Fruit fly (Drosophila melanogaster): ENCODE measurements around the gene PolE1.

dm6 chr3R:23303297-23303696, 44.6 kb upstream of the PolE1 start:
- TF ChIP-seq Ets96B (tag; optimal IDR thresholded peaks at IDR 0.05) (no peak), CG6276 (GFP tag; optimal IDR thresholded peaks at IDR 0.05) (no peak)

Measured in whole organism, prepupa.